Worm (Caenorhabditis elegans) whole organism, L4/young adult: ENCODE data around the gene T23D5.8.

Source experiments
- W03F9.2 ChIP-seq: fragments of 150-350 bp; optimal IDR thresholded peaks from 2 replicates; lab custom pipeline; 2014; ENCODE audit warnings: missing biosample characterization, missing genetic modification characterization
- dao-5 ChIP-seq: sonication (generic microtip); optimal IDR thresholded peaks from 2 replicates; lab custom pipeline; 2016; ENCODE audit warnings: missing genotype, missing genetic modification characterization, moderate library complexity, missing compliant biosample characterization
- him-1 ChIP-seq: sonication (generic microtip); optimal IDR thresholded peaks from 2 replicates; lab custom pipeline; 2016; ENCODE audit warnings: missing genotype, missing genetic modification reagents, missing genetic modification characterization, missing compliant biosample characterization

DNA sequence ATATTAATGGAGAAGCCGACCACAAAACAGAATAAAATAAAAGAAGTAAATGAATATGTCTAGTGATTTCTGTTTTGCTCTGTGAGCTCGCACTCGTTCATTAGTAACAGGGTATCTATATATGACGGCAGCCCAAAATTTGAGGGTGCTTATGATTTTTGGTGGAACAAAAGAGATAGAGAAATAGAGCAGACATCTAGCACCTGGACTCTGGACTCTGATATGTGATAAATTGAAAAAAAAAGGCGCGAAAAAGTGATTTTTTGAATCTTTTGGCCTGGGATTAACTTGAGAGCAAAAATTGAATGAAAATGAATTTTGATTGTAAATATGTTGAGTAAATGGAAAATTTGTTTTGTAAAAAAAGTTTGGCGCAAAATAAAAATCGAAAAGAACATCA, 28.4 kb upstream of the T23D5.8 start, which contains the start of gene nhr-283:
- TF ChIP-seq him-1 (tag; lab: Kevin White, UChicago) (no peak), W03F9.2 (tag; lab: Kevin White, UChicago) (no peak), dao-5 (tag; lab: Kevin White, UChicago) (no peak)
